Fruit fly (Drosophila melanogaster): ENCODE results near the gene CG12307.

dm6 chr2L:11628292-11628691, 23.5 kb downstream of the CG12307 start:
- no peak for TF ChIP-seq CG16779 (tag; optimal IDR thresholded peaks at IDR 0.05)
- no peak for TF ChIP-seq topi (GFP tag; optimal IDR thresholded peaks at IDR 0.05)
- no peak for TF ChIP-seq fd59A (GFP tag; optimal IDR thresholded peaks at IDR 0.05)
- no peak for TF ChIP-seq Blimp-1 (GFP tag; optimal IDR thresholded peaks at IDR 0.05)
- no peak for TF ChIP-seq eg (GFP tag; IDR thresholded peaks at IDR 0.05)
- no peak for TF ChIP-seq Ets21C (GFP tag; optimal IDR thresholded peaks at IDR 0.05)
- no peak for TF ChIP-seq pdm3 (GFP tag; optimal IDR thresholded peaks at IDR 0.05)
